Worm (Caenorhabditis elegans) whole organism, midembryonic: ENCODE measurements around the gene fbxb-95.
"Not testable (repeated sequence)": the region's sequence is repeated elsewhere in the genome, so short reads cannot be mapped to it uniquely, and the experiment has no call there.

ENCODE experiments used
- T22C8.4 ChIP-seq: fragments of 200-800 bp; sonication (Bioruptor generic); IDR thresholded peaks from 2 replicates; pipeline ENCODE4 v1.3.6; 2022; ENCODE audit warnings: missing genetic modification characterization, missing compliant biosample characterization
- cog-1 ChIP-seq: sonication (generic microtip); optimal IDR thresholded peaks from 2 replicates; lab custom pipeline; 2016; ENCODE audit warnings: missing genetic modification characterization, missing compliant biosample characterization
- flt-1 ChIP-seq: fragments of 200-800 bp; sonication (Bioruptor generic); IDR thresholded peaks from 2 replicates; pipeline ENCODE4 v1.3.6; 2022; ENCODE audit warnings: missing genetic modification characterization, missing compliant biosample characterization
- klf-2 ChIP-seq: fragments of 200-800 bp; sonication (Bioruptor generic); conservative IDR thresholded peaks from 2 replicates; pipeline ENCODE4 v1.3.6; 2022; ENCODE audit warnings: missing genetic modification reagents, missing genetic modification characterization, missing compliant biosample characterization
- med-1 ChIP-seq: sonication (generic microtip); optimal IDR thresholded peaks from 2 replicates; lab custom pipeline; 2017; ENCODE audit warnings: missing genetic modification characterization, mild to moderate bottlenecking, missing compliant biosample characterization, antibody characterized with exemption, missing genetic modification reagents; ENCODE audit not compliant: insufficient read depth
- ref-1 ChIP-seq: fragments of 200-800 bp; sonication (Bioruptor generic); conservative IDR thresholded peaks from 2 replicates; pipeline ENCODE4 v1.3.6; 2022; ENCODE audit warnings: missing genetic modification reagents, missing genetic modification characterization, missing compliant biosample characterization
- tab-1 ChIP-seq: fragments of 200-800 bp; sonication (Bioruptor generic); IDR thresholded peaks from 2 replicates; pipeline ENCODE4 v1.3.6; 2022; ENCODE audit warnings: missing genetic modification characterization, missing compliant biosample characterization
- ztf-23 ChIP-seq: fragments of 200-800 bp; sonication (Bioruptor generic); IDR thresholded peaks from 2 replicates; pipeline ENCODE4 v1.3.6; 2022; ENCODE audit warnings: missing genetic modification reagents, missing genetic modification characterization, missing compliant biosample characterization
- ztf-29 ChIP-seq: fragments of 200-800 bp; sonication (Bioruptor generic); IDR thresholded peaks from 2 replicates; pipeline ENCODE4 v1.3.6; 2022; ENCODE audit warnings: missing genetic modification reagents, missing genetic modification characterization, missing compliant biosample characterization

fbxb-95 gene

DNA sequence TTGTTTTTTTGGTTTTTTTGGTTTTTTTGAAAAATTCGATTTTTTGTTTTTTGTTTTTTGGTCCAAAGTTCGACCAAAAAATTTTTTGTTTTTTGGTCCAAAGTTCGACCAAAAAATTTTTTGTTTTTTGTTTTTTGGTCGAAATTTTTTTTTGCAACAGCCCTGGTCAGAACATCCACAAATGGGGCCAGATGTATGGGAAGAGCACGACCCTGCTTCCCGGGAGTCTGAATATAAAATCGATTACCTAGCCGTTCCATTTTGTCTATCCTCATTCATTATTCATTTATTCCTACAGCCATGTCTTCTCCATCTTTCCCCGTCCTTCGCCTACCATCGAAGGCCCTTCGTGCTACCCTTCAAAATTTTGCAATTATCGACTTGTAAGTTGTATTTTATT, at the start of gene fbxb-95:
Gene fbxb-95, plus strand, starts transcription at position 301 of the 400 bp plus-strand sequence.
- not testable (repeated sequence) for TF ChIP-seq klf-2, flt-1, tab-1 (GFP tag; lab: Robert Waterston, UW)

ce11 chrII:1806358-1806757, 47.8 kb upstream of the fbxb-95 start, which contains the start of gene C08F1.12:
Gene C08F1.12 (minus strand): TSS chrII:1806458.
- no peak for TF ChIP-seq cog-1 (tag; lab: Kevin White, UChicago)
- no peak for TF ChIP-seq flt-1 (GFP tag; lab: Robert Waterston, UW)
- no peak for TF ChIP-seq ztf-23 (GFP tag; lab: Robert Waterston, UW)
- no peak for TF ChIP-seq T22C8.4 (GFP tag; lab: Robert Waterston, UW)
- TF ChIP-seq tab-1 (GFP tag; lab: Robert Waterston, UW): no peak
- TF ChIP-seq ref-1 (GFP tag; lab: Robert Waterston, UW): no peak
- no peak for TF ChIP-seq med-1
- no peak for TF ChIP-seq ztf-29 (GFP tag; lab: Robert Waterston, UW)
- no peak for TF ChIP-seq klf-2 (GFP tag; lab: Robert Waterston, UW)

DNA sequence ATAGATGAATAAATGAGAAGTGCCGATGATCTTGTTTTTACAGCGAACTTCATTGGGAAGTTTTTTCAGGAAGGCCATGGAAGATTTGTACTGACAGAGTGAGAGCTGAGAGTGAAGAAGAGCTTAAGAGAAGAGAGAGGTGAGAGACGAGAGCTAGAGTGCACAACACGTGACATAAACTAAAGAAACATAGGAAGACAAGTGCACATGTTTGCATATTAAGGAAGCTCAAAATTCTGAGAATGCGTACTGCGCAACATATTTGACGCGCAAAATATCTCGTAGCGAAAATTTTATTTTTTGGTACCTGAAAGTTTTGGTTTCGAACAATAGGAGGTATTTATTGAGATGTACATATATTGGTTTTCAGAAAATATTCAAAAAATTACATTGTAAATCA, 46.0 kb upstream of the fbxb-95 start, which contains the start of gene C08F1.8:
Gene C08F1.8, minus strand, starts transcription at position 101 of the 400 bp plus-strand sequence.
- TF ChIP-seq ztf-29 (GFP tag; lab: Robert Waterston, UW) (no peak), T22C8.4 (GFP tag; lab: Robert Waterston, UW) (no peak), tab-1 (GFP tag; lab: Robert Waterston, UW) (no peak), flt-1 (GFP tag; lab: Robert Waterston, UW) (no peak), klf-2 (GFP tag; lab: Robert Waterston, UW) (no peak), ztf-23 (GFP tag; lab: Robert Waterston, UW) (no peak), med-1 (no peak), cog-1 (tag; lab: Kevin White, UChicago) (no peak), ref-1 (GFP tag; lab: Robert Waterston, UW) (no peak)

DNA sequence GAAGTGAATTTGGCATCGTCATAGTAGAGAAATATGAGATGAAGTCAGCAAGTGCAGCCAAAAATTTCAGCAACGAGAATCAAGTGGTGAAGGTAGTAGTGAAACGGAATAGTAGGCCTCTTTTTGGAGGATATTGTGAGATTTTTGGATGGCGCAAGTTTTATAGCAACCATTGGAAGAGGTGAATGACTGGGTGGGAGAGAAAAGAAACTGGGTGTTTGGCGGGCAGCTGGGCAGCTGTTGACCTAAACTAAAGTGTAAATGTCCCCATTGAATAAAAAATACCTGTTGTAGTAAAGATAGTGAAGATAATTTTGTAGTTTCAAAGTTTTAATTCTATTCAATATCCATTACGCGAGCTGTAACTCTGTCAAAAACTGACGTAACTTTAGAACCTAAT, 38.1 kb upstream of the fbxb-95 start:
- TF ChIP-seq klf-2 (GFP tag; lab: Robert Waterston, UW) (no peak), ztf-29 (GFP tag; lab: Robert Waterston, UW) (no peak), cog-1 (tag; lab: Kevin White, UChicago) (no peak), T22C8.4 (GFP tag; lab: Robert Waterston, UW) (no peak), ref-1 (GFP tag; lab: Robert Waterston, UW) (no peak), tab-1 (GFP tag; lab: Robert Waterston, UW) (no peak), flt-1 (GFP tag; lab: Robert Waterston, UW) (no peak), ztf-23 (GFP tag; lab: Robert Waterston, UW) (no peak), med-1 (no peak)

DNA sequence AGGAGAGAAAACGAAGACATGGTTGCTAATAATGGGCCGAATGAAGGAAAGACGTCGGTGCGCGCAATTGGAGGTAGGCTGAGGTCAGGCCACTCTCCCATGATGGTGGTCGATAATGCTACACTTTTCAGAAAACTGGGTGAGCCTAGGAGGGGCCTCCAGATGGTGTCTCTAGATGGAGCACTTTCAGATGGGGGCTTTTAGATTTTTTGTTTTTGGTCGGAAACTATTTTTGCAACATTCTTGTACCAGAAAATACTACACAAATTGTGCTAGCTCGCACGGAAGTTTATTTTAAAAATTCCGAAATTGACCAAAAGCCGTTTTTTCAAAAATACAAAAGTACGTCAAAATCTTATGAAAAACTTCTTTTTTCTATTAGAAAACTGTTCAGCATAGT, 35.9 kb upstream of the fbxb-95 start, which contains the start of gene fbxb-10:
Gene fbxb-10, minus strand, starts transcription at position 101 of the 400 bp plus-strand sequence.
- TF ChIP-seq med-1 (no peak), ztf-23 (GFP tag; lab: Robert Waterston, UW) (no peak), flt-1 (GFP tag; lab: Robert Waterston, UW) (no peak)

DNA sequence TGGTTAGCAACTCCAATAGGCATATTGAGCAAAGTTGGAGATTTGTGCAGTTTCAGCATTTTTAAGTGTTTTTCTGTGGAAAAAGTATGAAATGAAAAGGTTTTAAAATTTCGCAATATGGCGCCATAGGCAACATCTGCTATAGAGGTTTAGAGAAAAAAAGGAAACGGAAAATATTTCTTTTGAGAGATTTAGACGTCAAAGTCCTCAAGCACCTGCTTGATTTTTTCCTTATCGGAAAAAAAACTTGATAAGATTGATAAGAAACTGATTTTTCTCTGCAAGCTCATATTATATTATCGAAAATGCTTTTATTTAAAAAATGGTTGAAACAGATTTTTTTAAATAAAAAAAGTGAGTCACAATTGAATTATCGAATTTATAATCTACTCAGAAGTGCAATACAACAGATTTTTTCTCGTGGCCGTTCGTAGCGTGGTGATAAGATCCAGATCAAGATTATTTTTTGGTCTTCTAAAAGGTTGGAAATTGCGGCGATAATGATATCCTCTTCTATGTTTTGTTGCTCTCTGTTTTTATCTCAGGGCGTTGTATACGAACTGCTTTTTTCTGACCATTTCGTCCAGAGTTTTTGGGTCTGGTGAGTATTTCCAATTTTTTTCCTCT, 34.1 kb upstream of the fbxb-95 start, which contains the start of gene fbxc-19:
Gene fbxc-19, plus strand, starts transcription at position 536 of the 627 bp plus-strand sequence.
- TF ChIP-seq flt-1 (GFP tag; lab: Robert Waterston, UW) (peak; percentile 51; the same call in 1 of the 2 replicates), ztf-29 (GFP tag; lab: Robert Waterston, UW) (no peak)

ce11 chrII:1820774-1821173, 33.4 kb upstream of the fbxb-95 start, which contains the start of gene fbxa-3:
Gene fbxa-3 (minus strand): TSS chrII:1820874.
- TF ChIP-seq ztf-29 (GFP tag; lab: Robert Waterston, UW) (no peak), ztf-23 (GFP tag; lab: Robert Waterston, UW) (no peak), T22C8.4 (GFP tag; lab: Robert Waterston, UW) (no peak), flt-1 (GFP tag; lab: Robert Waterston, UW) (no peak), ref-1 (GFP tag; lab: Robert Waterston, UW) (no peak), tab-1 (GFP tag; lab: Robert Waterston, UW) (no peak), klf-2 (GFP tag; lab: Robert Waterston, UW) (no peak), med-1 (no peak), cog-1 (tag; lab: Kevin White, UChicago) (no peak)

- TF ChIP-seq ztf-23, tab-1, T22C8.4 (GFP tag; lab: Robert Waterston, UW): not testable (repeated sequence)
Observed at ce11 chrII:1824329-1824728, 29.9 kb upstream of the fbxb-95 start, which contains the start of gene math-41. Gene math-41 (plus strand): TSS chrII:1824629.

DNA sequence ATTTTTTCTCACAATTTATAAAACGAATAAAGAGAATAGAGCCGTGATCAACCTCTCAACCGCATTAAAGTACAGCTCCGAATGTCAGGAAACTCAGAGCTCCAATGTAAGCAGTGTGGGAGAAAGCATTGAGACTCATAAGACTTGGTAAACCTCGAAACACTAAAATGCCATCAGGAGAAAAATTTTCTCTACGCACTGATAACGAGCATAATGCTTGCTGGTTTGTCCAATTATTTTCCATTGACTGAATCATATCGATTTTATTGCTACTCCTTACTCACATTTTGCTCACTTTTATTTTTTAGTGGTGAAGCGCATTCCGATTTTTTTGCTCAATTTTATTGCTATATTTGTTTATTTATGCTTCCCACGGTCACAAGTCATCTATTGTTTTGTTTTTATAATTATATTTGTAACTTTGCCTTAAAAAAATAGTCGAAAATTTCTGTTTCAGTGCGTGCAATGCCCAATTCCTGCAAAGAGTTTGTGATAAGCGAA, 24.0 kb upstream of the fbxb-95 start, which contains the start of gene math-40:
Gene math-40, plus strand, starts transcription at position 451 of the 501 bp plus-strand sequence.
- TF ChIP-seq klf-2 (GFP tag; lab: Robert Waterston, UW): no peak
- TF ChIP-seq T22C8.4 (GFP tag; lab: Robert Waterston, UW): no peak
- no peak for TF ChIP-seq flt-1 (GFP tag; lab: Robert Waterston, UW)
- no peak for TF ChIP-seq med-1
- no peak for TF ChIP-seq cog-1 (tag; lab: Kevin White, UChicago)
- TF ChIP-seq tab-1 (GFP tag; lab: Robert Waterston, UW): no peak
